Worm (Caenorhabditis elegans) whole organism, L1 larva: ENCODE data around the gene C45G9.11.

Source experiments
- C16A3.4 ChIP-seq: fragments of 150-350 bp; optimal IDR thresholded peaks from 2 replicates; lab custom pipeline; 2014; ENCODE audit warnings: missing biosample characterization, missing genetic modification characterization
- C34B4.2 ChIP-seq: sonication (generic microtip); optimal IDR thresholded peaks from 2 replicates; lab custom pipeline; 2017; ENCODE audit warnings: mild to moderate bottlenecking, missing genetic modification characterization, missing compliant biosample characterization
- F16B12.6 ChIP-seq: fragments of 150-350 bp; optimal IDR thresholded peaks from 2 replicates; lab custom pipeline; 2014; ENCODE audit warnings: missing biosample characterization, missing genetic modification characterization
- Y116A8C.19 ChIP-seq: sonication (generic microtip); optimal IDR thresholded peaks from 2 replicates; lab custom pipeline; 2016; ENCODE audit warnings: missing compliant biosample characterization, missing genetic modification characterization, borderline replicate concordance
- aly-2 ChIP-seq: fragments of 150-350 bp; optimal IDR thresholded peaks from 2 replicates; lab custom pipeline; 2014; ENCODE audit warnings: missing biosample characterization, missing genetic modification characterization
- blmp-1 ChIP-seq: fragments of 150-350 bp; optimal IDR thresholded peaks from 2 replicates; lab custom pipeline; 2014; ENCODE audit warnings: missing biosample characterization, missing genetic modification characterization
- ceh-63 ChIP-seq: fragments of 200-800 bp; sonication (Bioruptor generic); optimal IDR thresholded peaks from 2 replicates; lab custom pipeline; 2018; ENCODE audit warnings: mild to moderate bottlenecking, missing genetic modification characterization, missing compliant biosample characterization
- dpl-1 ChIP-seq, 3 experiments: fragments of 150-350 bp in 2 of 3; sonication (generic microtip) in 1 of 3; optimal IDR thresholded peaks; 2 replicates each; lab custom pipeline; 2014 to 2017; ENCODE audit warnings: missing biosample characterization in 3 of 3, missing genetic modification characterization in 3 of 3, missing genetic modification reagents in 3 of 3
- dsc-1 ChIP-seq: sonication (generic microtip); optimal IDR thresholded peaks from 2 replicates; lab custom pipeline; 2016; ENCODE audit warnings: mild to moderate bottlenecking, missing genetic modification characterization, missing compliant biosample characterization
- efl-1 ChIP-seq, 4 experiments: fragments of 150-350 bp; optimal IDR thresholded peaks in 3 of 4; peaks in 1 of 4; 1 replicate in 1 of 4; 2 replicates in 3 of 4; lab custom pipeline; 2014; ENCODE audit warnings: missing biosample characterization in 2 of 4, missing genetic modification characterization in 2 of 4, missing genetic modification reagents in 2 of 4
- elt-2 ChIP-seq: sonication (generic microtip); optimal IDR thresholded peaks from 2 replicates; lab custom pipeline; 2016; ENCODE audit warnings: missing genetic modification characterization, mild to moderate bottlenecking, inconsistent platforms, missing compliant biosample characterization, missing genetic modification reagents
- fkh-8 ChIP-seq: sonication (generic microtip); optimal IDR thresholded peaks from 2 replicates; lab custom pipeline; 2016; ENCODE audit warnings: mild to moderate bottlenecking, missing genetic modification characterization, missing compliant biosample characterization
- hpl-2 ChIP-seq: fragments of 150-350 bp; optimal IDR thresholded peaks from 2 replicates; lab custom pipeline; 2014; ENCODE audit warnings: missing biosample characterization, missing genetic modification reagents, missing genetic modification characterization
- irx-1 ChIP-seq: sonication (generic microtip); optimal IDR thresholded peaks from 2 replicates; lab custom pipeline; 2016; ENCODE audit warnings: missing genetic modification characterization, missing compliant biosample characterization
- jun-1 ChIP-seq: fragments of 150-350 bp; optimal IDR thresholded peaks from 2 replicates; lab custom pipeline; 2014; ENCODE audit warnings: missing biosample characterization, missing genetic modification reagents, missing genetic modification characterization
- lin-13 ChIP-seq: fragments of 150-350 bp; optimal IDR thresholded peaks from 2 replicates; lab custom pipeline; 2014; ENCODE audit warnings: missing biosample characterization, missing genetic modification reagents, missing genetic modification characterization
- lin-14 ChIP-seq: fragments of 200-800 bp; sonication (Bioruptor generic); optimal IDR thresholded peaks from 2 replicates; lab custom pipeline; 2018; ENCODE audit warnings: mild to moderate bottlenecking, missing genetic modification characterization, moderate library complexity, missing compliant biosample characterization
- lin-35 ChIP-seq, 2 experiments: fragments of 150-350 bp; optimal IDR thresholded peaks; 2 replicates each; lab custom pipeline; 2014; ENCODE audit warnings: missing biosample characterization in 2 of 2, missing genetic modification characterization in 2 of 2, missing genetic modification reagents in 2 of 2
- lir-3 ChIP-seq: sonication (generic microtip); optimal IDR thresholded peaks from 2 replicates; lab custom pipeline; 2016; ENCODE audit warnings: mild to moderate bottlenecking, missing genetic modification characterization, moderate library complexity, missing compliant biosample characterization; ENCODE audit not compliant: poor library complexity
- lsy-2 ChIP-seq, 2 experiments: fragments of 150-350 bp; optimal IDR thresholded peaks; 2 replicates each; lab custom pipeline; 2014; ENCODE audit warnings: missing biosample characterization in 2 of 2, missing genetic modification characterization in 2 of 2
- mep-1 ChIP-seq: fragments of 150-350 bp; optimal IDR thresholded peaks from 2 replicates; lab custom pipeline; 2014; ENCODE audit warnings: missing biosample characterization, missing genetic modification characterization
- nhr-11 ChIP-seq: fragments of 150-350 bp; optimal IDR thresholded peaks from 2 replicates; lab custom pipeline; 2014; ENCODE audit warnings: missing biosample characterization, missing genetic modification characterization
- nhr-20 ChIP-seq: sonication (generic microtip); optimal IDR thresholded peaks from 2 replicates; lab custom pipeline; 2016; ENCODE audit warnings: mild to moderate bottlenecking, missing genetic modification characterization, missing compliant biosample characterization
- nhr-237 ChIP-seq: fragments of 150-350 bp; optimal IDR thresholded peaks from 2 replicates; lab custom pipeline; 2014; ENCODE audit warnings: missing biosample characterization, missing genetic modification characterization
- nhr-28 ChIP-seq: fragments of 150-350 bp; optimal IDR thresholded peaks from 2 replicates; lab custom pipeline; 2014; ENCODE audit warnings: missing biosample characterization, missing genetic modification characterization
- nhr-47 ChIP-seq: sonication (generic microtip); optimal IDR thresholded peaks from 2 replicates; lab custom pipeline; 2016; ENCODE audit warnings: mild to moderate bottlenecking, missing genetic modification characterization, moderate library complexity, missing compliant biosample characterization
- nhr-71 ChIP-seq: sonication (generic microtip); optimal IDR thresholded peaks from 2 replicates; lab custom pipeline; 2016; ENCODE audit warnings: mild to moderate bottlenecking, missing genetic modification characterization, moderate library complexity, missing compliant biosample characterization
- nhr-84 ChIP-seq: sonication (generic microtip); optimal IDR thresholded peaks from 2 replicates; lab custom pipeline; 2017; ENCODE audit warnings: missing biosample characterization, missing genetic modification characterization
- pqm-1 ChIP-seq: sonication (generic microtip); optimal IDR thresholded peaks from 3 replicates; lab custom pipeline; 2017; ENCODE audit warnings: missing biosample characterization, missing genetic modification characterization
- rnt-1 ChIP-seq: sonication (generic microtip); optimal IDR thresholded peaks from 2 replicates; lab custom pipeline; 2016; ENCODE audit warnings: mild to moderate bottlenecking, missing genetic modification characterization, moderate library complexity, missing compliant biosample characterization
- skn-1 ChIP-seq: fragments of 150-350 bp; optimal IDR thresholded peaks from 2 replicates; lab custom pipeline; 2014; ENCODE audit warnings: missing biosample characterization, missing genetic modification characterization
- snu-23 ChIP-seq: sonication (generic microtip); optimal IDR thresholded peaks from 2 replicates; lab custom pipeline; 2016; ENCODE audit warnings: missing genetic modification characterization, missing compliant biosample characterization
- sptf-1 ChIP-seq: fragments of 150-350 bp; optimal IDR thresholded peaks from 2 replicates; lab custom pipeline; 2014; ENCODE audit warnings: missing biosample characterization, missing genetic modification characterization
- swsn-7 ChIP-seq: sonication (generic microtip); optimal IDR thresholded peaks from 2 replicates; lab custom pipeline; 2016; ENCODE audit warnings: missing genetic modification characterization, missing compliant biosample characterization
- tlp-1 ChIP-seq: fragments of 150-350 bp; optimal IDR thresholded peaks from 2 replicates; lab custom pipeline; 2014; ENCODE audit warnings: missing biosample characterization, missing genetic modification characterization
- unc-130 ChIP-seq: fragments of 150-350 bp; optimal IDR thresholded peaks from 2 replicates; lab custom pipeline; 2017; ENCODE audit warnings: missing biosample characterization, missing genetic modification characterization, inconsistent platforms
- unc-62 ChIP-seq: fragments of 150-350 bp; optimal IDR thresholded peaks from 2 replicates; lab custom pipeline; 2014; ENCODE audit warnings: missing biosample characterization, missing genetic modification reagents, missing genetic modification characterization
- unc-86 ChIP-seq: sonication (generic microtip); optimal IDR thresholded peaks from 2 replicates; lab custom pipeline; 2016; ENCODE audit warnings: missing genetic modification characterization, missing compliant biosample characterization
- xbp-1 ChIP-seq: sonication (generic microtip); optimal IDR thresholded peaks from 2 replicates; lab custom pipeline; 2016; ENCODE audit warnings: missing genetic modification characterization, missing compliant biosample characterization
- zag-1 ChIP-seq: fragments of 150-350 bp; optimal IDR thresholded peaks from 2 replicates; lab custom pipeline; 2014; ENCODE audit warnings: missing biosample characterization, missing genetic modification characterization
- zip-4 ChIP-seq: fragments of 200-800 bp; sonication (Bioruptor generic); optimal IDR thresholded peaks from 2 replicates; lab custom pipeline; 2018; ENCODE audit warnings: mild to moderate bottlenecking, missing genetic modification characterization, moderate library complexity, missing compliant biosample characterization

The C45G9.11 gene

DNA sequence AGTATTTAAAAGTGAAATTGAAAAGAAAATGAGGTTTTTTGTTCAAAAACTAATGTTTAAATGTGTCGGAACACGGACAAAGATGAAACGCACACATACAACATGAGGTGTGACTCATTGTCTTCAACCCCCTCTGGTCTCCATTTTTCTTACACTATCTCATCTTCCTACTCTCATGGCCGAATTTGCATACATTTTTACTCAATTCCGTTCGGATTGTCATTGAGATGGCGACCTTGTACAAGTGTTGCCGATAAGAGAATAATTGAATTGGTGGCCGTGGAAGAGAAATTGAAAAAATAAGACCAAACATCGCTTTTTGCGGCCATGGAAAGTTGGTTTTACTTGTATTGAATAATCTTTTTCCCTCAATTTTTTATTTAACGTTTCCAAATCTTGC, 21.4 kb downstream of the C45G9.11 start, which contains the start of gene txbp-3:
TSS of gene txbp-3 (minus strand) at position 285 of the 400 bp plus-strand sequence.
- peak; percentile 12 to 48 for TF ChIP-seq lsy-2 (tag; optimal IDR thresholded peaks at IDR 0.05; lab: Kevin White, UChicago)
- TF ChIP-seq skn-1 (tag; lab: Kevin White, UChicago): no peak
- peak in 2 of 3 experiments; percentile 4 to 56 for TF ChIP-seq dpl-1 (GFP tag; optimal IDR thresholded peaks at IDR 0.05; lab: Kevin White, UChicago)
- TF ChIP-seq tlp-1 (tag; lab: Kevin White, UChicago): no peak
- TF ChIP-seq fkh-8 (tag; lab: Kevin White, UChicago): peak; percentile 23
- TF ChIP-seq blmp-1 (tag; lab: Kevin White, UChicago): peak; percentile 38
- peak; percentile 9 for TF ChIP-seq C16A3.4 (tag; lab: Kevin White, UChicago)
- no peak for TF ChIP-seq unc-62
- TF ChIP-seq lir-3: peak; percentile 43
- peak; percentile 37 to 42 for TF ChIP-seq efl-1 (optimal IDR thresholded peaks at IDR 0.05; lab: Kevin White, UChicago)
- TF ChIP-seq efl-1 (GFP tag; optimal IDR thresholded peaks at IDR 0.05 in 1 of 2; lab: Kevin White, UChicago): peak; percentile 38 to 80
- no peak for TF ChIP-seq nhr-28 (tag; lab: Kevin White, UChicago)
- peak; percentile 16 for TF ChIP-seq nhr-71 (tag; lab: Kevin White, UChicago)
- peak; percentile 12 for TF ChIP-seq lin-13 (GFP tag; lab: Kevin White, UChicago)
- TF ChIP-seq nhr-47 (tag; lab: Kevin White, UChicago): peak; percentile 17
- TF ChIP-seq lin-14: peak; percentile 95
- peak; percentile 9 for TF ChIP-seq nhr-20 (tag; lab: Kevin White, UChicago)
- TF ChIP-seq lin-35 (GFP tag; optimal IDR thresholded peaks at IDR 0.05; lab: Kevin White, UChicago): peak; percentile 32 to 47
- TF ChIP-seq irx-1 (tag; lab: Kevin White, UChicago): peak; percentile 20
- TF ChIP-seq swsn-7 (tag; lab: Kevin White, UChicago): peak; percentile 2
- peak; percentile 44 for TF ChIP-seq snu-23 (GFP tag; lab: Kevin White, UChicago)
- no peak for TF ChIP-seq aly-2 (tag; lab: Kevin White, UChicago)
- peak; percentile 81 for TF ChIP-seq mep-1 (tag; lab: Kevin White, UChicago)
- peak; percentile 18 for TF ChIP-seq elt-2
- peak; percentile 21 for TF ChIP-seq rnt-1 (tag; lab: Kevin White, UChicago)

DNA sequence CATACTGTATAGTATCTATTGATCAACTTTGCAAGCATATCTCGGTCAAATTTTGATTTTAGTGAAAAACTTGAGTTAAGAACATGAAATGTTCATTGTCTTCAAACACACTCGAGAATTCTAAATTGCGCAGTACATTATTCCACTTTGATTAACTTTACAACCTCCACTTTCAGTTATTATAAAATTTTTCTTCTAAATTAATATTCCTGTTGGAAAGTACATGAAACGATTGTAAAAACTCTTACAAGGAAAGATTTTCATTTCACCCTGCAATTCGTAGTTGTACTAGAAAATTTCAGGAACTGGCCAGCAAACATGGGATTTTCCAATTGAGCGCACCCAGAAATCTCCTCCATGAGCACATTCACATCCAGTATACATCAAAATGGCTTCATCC, 23.8 kb downstream of the C45G9.11 start, which contains the start of gene C45G9.14:
TSS of gene C45G9.14 (plus strand) at position 301 of the 400 bp plus-strand sequence.
- no peak for TF ChIP-seq nhr-237
- no peak for TF ChIP-seq efl-1 (optimal IDR thresholded peaks at IDR 0.05; lab: Kevin White, UChicago)
- peak in 1 of 2 experiments; percentile 47 for TF ChIP-seq efl-1 (GFP tag; optimal IDR thresholded peaks at IDR 0.05 in 1 of 2; lab: Kevin White, UChicago)
- peak; percentile 6 for TF ChIP-seq ceh-63 (GFP tag; lab: Kevin White, UChicago)
- TF ChIP-seq rnt-1 (tag; lab: Kevin White, UChicago): no peak

DNA sequence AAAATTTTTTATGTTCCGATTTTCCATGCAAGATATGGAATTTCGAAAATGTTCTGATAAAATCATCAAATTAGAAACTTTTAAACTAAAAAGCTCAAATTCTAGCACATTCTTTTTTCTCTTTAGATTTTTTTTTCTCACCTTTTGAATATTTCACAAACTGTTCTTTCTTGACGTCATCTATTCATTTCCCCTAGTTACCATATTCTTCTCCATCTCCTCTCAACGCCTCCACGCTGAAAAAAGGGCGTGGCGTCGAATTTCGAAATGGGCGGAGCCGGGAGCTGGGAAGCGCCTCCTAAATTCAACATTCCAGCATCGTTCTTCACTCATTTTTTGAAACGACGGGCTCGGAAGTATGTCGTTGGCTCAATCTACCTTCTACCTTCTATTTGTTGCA, 26.4 kb downstream of the C45G9.11 start, which contains the start of gene nlp-43:
TSS of gene nlp-43 (plus strand) at position 301 of the 400 bp plus-strand sequence.
- no peak for TF ChIP-seq unc-62
- no peak for TF ChIP-seq zag-1 (tag; lab: Kevin White, UChicago)
- TF ChIP-seq nhr-71 (tag; lab: Kevin White, UChicago): no peak
- no peak for TF ChIP-seq jun-1
- TF ChIP-seq fkh-8 (tag; lab: Kevin White, UChicago): no peak
- TF ChIP-seq tlp-1 (tag; lab: Kevin White, UChicago): no peak
- TF ChIP-seq xbp-1 (tag; lab: Kevin White, UChicago): no peak
- TF ChIP-seq dsc-1 (tag; lab: Kevin White, UChicago): no peak
- TF ChIP-seq unc-130: no peak
- no peak for TF ChIP-seq unc-86
- TF ChIP-seq skn-1 (tag; lab: Kevin White, UChicago): no peak
- TF ChIP-seq pqm-1 (tag; lab: Kevin White, UChicago): no peak
- TF ChIP-seq sptf-1: no peak
- no peak for TF ChIP-seq nhr-84 (tag; lab: Kevin White, UChicago)

DNA sequence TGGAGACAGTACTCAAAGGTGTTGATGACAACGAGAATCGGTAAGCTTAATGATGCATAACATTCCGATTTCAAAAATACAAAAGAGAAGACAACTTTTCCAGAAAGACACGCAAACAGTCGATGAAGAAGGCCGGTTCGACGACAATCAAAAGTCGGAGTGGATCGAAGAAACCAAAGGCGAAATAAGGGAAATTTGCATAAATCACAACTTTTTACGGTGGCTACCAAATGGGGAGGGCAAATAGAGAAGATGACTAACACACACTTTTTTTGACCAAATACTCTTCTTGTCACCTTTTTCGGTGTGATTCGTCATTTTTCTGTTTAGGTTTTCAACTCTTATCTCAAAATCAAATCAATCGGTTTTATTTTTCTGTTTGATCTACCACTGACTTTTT, 32.4 kb downstream of the C45G9.11 start, which contains the start of gene C45G9.6:
TSS of gene C45G9.6 (plus strand) at position 301 of the 400 bp plus-strand sequence.
- TF ChIP-seq zip-4 (no peak), nhr-11 (no peak), F16B12.6 (no peak), dsc-1 (tag; lab: Kevin White, UChicago) (no peak), rnt-1 (tag; lab: Kevin White, UChicago) (no peak), hpl-2 (GFP tag; lab: Kevin White, UChicago) (no peak), C34B4.2 (tag; lab: Kevin White, UChicago) (no peak), unc-130 (no peak), lin-13 (GFP tag; lab: Kevin White, UChicago) (no peak), Y116A8C.19 (tag; lab: Kevin White, UChicago) (no peak)
